Worm (Caenorhabditis elegans): Measurements from ENCODE around the gene F10G2.4.

DNA sequence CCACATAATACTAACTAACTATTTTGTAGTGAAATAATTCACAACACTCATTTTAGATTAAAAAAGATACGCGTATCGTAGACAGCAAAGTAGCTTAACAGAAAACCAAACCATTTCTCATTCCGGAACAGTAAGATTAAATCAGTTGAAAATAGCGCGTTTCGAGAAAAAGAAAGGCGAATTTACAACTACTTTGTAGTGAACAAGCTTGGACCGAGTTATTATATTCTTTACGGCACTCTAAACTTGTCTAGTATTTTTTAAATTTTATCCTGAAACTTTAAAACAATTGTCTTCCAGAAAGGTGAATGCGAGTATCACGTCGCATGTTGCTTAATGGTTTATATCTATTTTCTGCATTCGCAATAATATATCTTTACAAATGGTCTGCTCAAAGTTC, 47.9 kb upstream of the F10G2.4 start, which contains the start of gene C13A2.4:
- TF ChIP-seq nhr-28 (tag; optimal IDR thresholded peaks at IDR 0.05), result no peak
- TF ChIP-seq mep-1 (tag; optimal IDR thresholded peaks at IDR 0.05), result no peak
- no peak for TF ChIP-seq snpc-4 (tag; optimal IDR thresholded peaks at IDR 0.05)
- TF ChIP-seq sptf-1 (tag; optimal IDR thresholded peaks at IDR 0.05), result no peak
- TF ChIP-seq unc-62 (GFP tag; optimal IDR thresholded peaks at IDR 0.05), result no peak
- no peak for TF ChIP-seq nhr-12 (tag; optimal IDR thresholded peaks at IDR 0.05)
- TF ChIP-seq ceh-43 (GFP tag; optimal IDR thresholded peaks at IDR 0.05), result no peak
- no peak for TF ChIP-seq hlh-1 (tag; optimal IDR thresholded peaks at IDR 0.05)
- TF ChIP-seq ceh-39 (tag; optimal IDR thresholded peaks at IDR 0.05), result no peak
- TF ChIP-seq nhr-76 (tag; optimal IDR thresholded peaks at IDR 0.05), result no peak
- TF ChIP-seq lin-13 (tag; optimal IDR thresholded peaks at IDR 0.05), result no peak

Measured in whole organism, mixed stage, embryonic.